Worm (Caenorhabditis elegans) whole organism, young adult: Measurements from ENCODE around the gene T04F3.5.

ENCODE experiments used
- B0019.2 ChIP-seq: fragments of 200-800 bp; sonication (Bioruptor generic); conservative IDR thresholded peaks from 2 replicates; pipeline ENCODE4 v1.3.6; 2022; ENCODE audit warnings: missing genetic modification reagents, missing genetic modification characterization, missing compliant biosample characterization
- B0035.1 ChIP-seq: sonication (generic microtip); optimal IDR thresholded peaks from 2 replicates; lab custom pipeline; 2016; ENCODE audit warnings: missing genetic modification characterization, mild to moderate bottlenecking, missing compliant biosample characterization, missing genotype, missing genetic modification reagents
- B0261.1 ChIP-seq: sonication (generic microtip); optimal IDR thresholded peaks from 2 replicates; lab custom pipeline; 2016; ENCODE audit warnings: mild to moderate bottlenecking, missing genetic modification characterization, moderate library complexity, missing compliant biosample characterization
- D2030.7 ChIP-seq: fragments of 200-800 bp; sonication (Bioruptor generic); IDR thresholded peaks from 2 replicates; pipeline ENCODE4 v1.3.6; 2022; ENCODE audit warnings: missing genetic modification reagents, missing genetic modification characterization, missing compliant biosample characterization
- F22D6.2 ChIP-seq: sonication (generic microtip); optimal IDR thresholded peaks from 2 replicates; lab custom pipeline; 2016; ENCODE audit warnings: mild to moderate bottlenecking, missing genetic modification characterization, missing compliant biosample characterization
- F33H1.4 ChIP-seq: fragments of 200-800 bp; sonication (Bioruptor generic); IDR thresholded peaks from 2 replicates; pipeline ENCODE4 v1.3.6; 2022; ENCODE audit warnings: missing genetic modification reagents, missing genetic modification characterization, missing compliant biosample characterization
- F39B2.1 ChIP-seq: fragments of 200-800 bp; sonication (Bioruptor generic); IDR thresholded peaks from 2 replicates; pipeline ENCODE4 v1.3.6; 2022; ENCODE audit warnings: missing genetic modification reagents, missing genetic modification characterization, missing compliant biosample characterization
- F49E8.2 ChIP-seq: sonication (generic microtip); optimal IDR thresholded peaks from 3 replicates; lab custom pipeline; 2017; ENCODE audit warnings: missing genetic modification characterization, mild to moderate bottlenecking, missing compliant biosample characterization, antibody characterized with exemption, moderate library complexity; ENCODE audit not compliant: insufficient read depth
- F57C9.4 ChIP-seq: sonication (generic microtip); optimal IDR thresholded peaks from 2 replicates; lab custom pipeline; 2017; ENCODE audit warnings: mild to moderate bottlenecking, missing genetic modification characterization, missing compliant biosample characterization
- T07F8.4 ChIP-seq: sonication (generic microtip); optimal IDR thresholded peaks from 2 replicates; lab custom pipeline; 2016; ENCODE audit warnings: mild to moderate bottlenecking, missing genetic modification characterization, moderate library complexity, missing compliant biosample characterization
- Y67H2A.10 ChIP-seq: fragments of 200-800 bp; sonication (Bioruptor generic); conservative IDR thresholded peaks from 2 replicates; pipeline ENCODE4 v1.3.6; 2022; ENCODE audit warnings: missing genetic modification reagents, missing genetic modification characterization, missing compliant biosample characterization
- Y79H2A.3 ChIP-seq: fragments of 200-800 bp; sonication (Bioruptor generic); conservative IDR thresholded peaks from 2 replicates; pipeline ENCODE4 v1.3.6; 2022; ENCODE audit warnings: missing genetic modification reagents, missing genetic modification characterization, missing compliant biosample characterization
- ZK185.1 ChIP-seq: sonication (generic microtip); optimal IDR thresholded peaks from 2 replicates; lab custom pipeline; 2016; ENCODE audit warnings: mild to moderate bottlenecking, missing genetic modification characterization, missing compliant biosample characterization; ENCODE audit not compliant: poor library complexity, severe bottlenecking
- atf-7 ChIP-seq: sonication (generic microtip); optimal IDR thresholded peaks from 2 replicates; lab custom pipeline; 2017; ENCODE audit warnings: mild to moderate bottlenecking, missing genetic modification characterization, missing compliant biosample characterization
- attf-6 ChIP-seq: fragments of 200-800 bp; sonication (Bioruptor generic); IDR thresholded peaks from 2 replicates; pipeline ENCODE4 v1.3.6; 2022; ENCODE audit warnings: missing genetic modification reagents, missing genetic modification characterization, missing compliant biosample characterization
- ceh-27 ChIP-seq: fragments of 200-800 bp; sonication (Bioruptor generic); optimal IDR thresholded peaks from 2 replicates; lab custom pipeline; 2018; ENCODE audit warnings: mild to moderate bottlenecking, missing genetic modification characterization, moderate library complexity, missing compliant biosample characterization
- chd-7 ChIP-seq: sonication (generic microtip); optimal IDR thresholded peaks from 2 replicates; lab custom pipeline; 2016; ENCODE audit warnings: mild to moderate bottlenecking, missing genetic modification characterization, moderate library complexity, missing compliant biosample characterization
- dpff-1 ChIP-seq: sonication (generic microtip); optimal IDR thresholded peaks from 2 replicates; lab custom pipeline; 2017; ENCODE audit warnings: mild to moderate bottlenecking, missing genetic modification characterization, missing compliant biosample characterization
- efl-1 ChIP-seq: fragments of 150-350 bp; optimal IDR thresholded peaks from 2 replicates; lab custom pipeline; 2014; ENCODE audit warnings: missing biosample characterization, missing genetic modification reagents, missing genetic modification characterization
- him-1 ChIP-seq: sonication (generic microtip); optimal IDR thresholded peaks from 2 replicates; lab custom pipeline; 2016; ENCODE audit warnings: missing genotype, missing genetic modification reagents, missing genetic modification characterization, missing compliant biosample characterization
- hlh-12 ChIP-seq: sonication (generic microtip); optimal IDR thresholded peaks from 2 replicates; lab custom pipeline; 2016; ENCODE audit warnings: missing genetic modification characterization, missing compliant biosample characterization
- hlh-26 ChIP-seq: fragments of 200-800 bp; sonication (Bioruptor generic); conservative IDR thresholded peaks from 2 replicates; pipeline ENCODE4 v1.3.6; 2022; ENCODE audit warnings: missing genetic modification reagents, missing genetic modification characterization, missing compliant biosample characterization
- hmg-1.2 ChIP-seq: fragments of 200-800 bp; sonication (Bioruptor generic); IDR thresholded peaks from 2 replicates; pipeline ENCODE4 v1.3.6; 2022; ENCODE audit warnings: missing genetic modification reagents, missing genetic modification characterization, missing compliant biosample characterization
- lag-1 ChIP-seq: fragments of 200-800 bp; sonication (Bioruptor generic); IDR thresholded peaks from 2 replicates; pipeline ENCODE4 v1.3.6; 2022; ENCODE audit warnings: missing genetic modification reagents, missing genetic modification characterization, missing compliant biosample characterization
- lin-35 ChIP-seq, 3 experiments: fragments of 150-350 bp in 2 of 3; sonication (generic microtip) in 1 of 3; optimal IDR thresholded peaks; 2 replicates each; lab custom pipeline; 2014 to 2018; ENCODE audit warnings: missing biosample characterization in 3 of 3, missing genetic modification characterization in 3 of 3, missing genetic modification reagents in 3 of 3
- lsl-1 ChIP-seq: fragments of 200-800 bp; sonication (Bioruptor generic); optimal IDR thresholded peaks from 2 replicates; lab custom pipeline; 2018; ENCODE audit warnings: mild to moderate bottlenecking, missing genetic modification characterization, moderate library complexity, missing compliant biosample characterization
- madf-10 ChIP-seq: sonication (generic microtip); optimal IDR thresholded peaks from 2 replicates; lab custom pipeline; 2016; ENCODE audit warnings: mild to moderate bottlenecking, missing genetic modification characterization, missing compliant biosample characterization
- madf-3 ChIP-seq: fragments of 200-800 bp; sonication (Bioruptor generic); IDR thresholded peaks from 2 replicates; pipeline ENCODE4 v1.3.6; 2022; ENCODE audit warnings: missing genetic modification reagents, missing genetic modification characterization, missing compliant biosample characterization
- madf-6 ChIP-seq: fragments of 200-800 bp; sonication (Bioruptor generic); IDR thresholded peaks from 2 replicates; pipeline ENCODE4 v1.3.6; 2022; ENCODE audit warnings: missing genetic modification reagents, missing genetic modification characterization, missing compliant biosample characterization
- madf-8 ChIP-seq: fragments of 200-800 bp; sonication (Bioruptor generic); conservative IDR thresholded peaks from 2 replicates; pipeline ENCODE4 v1.3.6; 2022; ENCODE audit warnings: missing genetic modification reagents, missing genetic modification characterization, missing compliant biosample characterization
- mes-4 ChIP-seq: sonication (generic microtip); optimal IDR thresholded peaks from 2 replicates; lab custom pipeline; 2016; ENCODE audit warnings: missing genotype, missing genetic modification characterization, missing compliant biosample characterization
- nhr-90 ChIP-seq: sonication (generic microtip); optimal IDR thresholded peaks from 2 replicates; lab custom pipeline; 2016; ENCODE audit warnings: missing genotype, mild to moderate bottlenecking, missing genetic modification characterization, missing compliant biosample characterization
- pbrm-1 ChIP-seq: fragments of 200-800 bp; sonication (Bioruptor generic); IDR thresholded peaks from 2 replicates; pipeline ENCODE4 v1.3.6; 2022; ENCODE audit warnings: missing genetic modification reagents, missing genetic modification characterization, missing compliant biosample characterization
- repo-1 ChIP-seq: sonication (generic microtip); optimal IDR thresholded peaks from 2 replicates; lab custom pipeline; 2017; ENCODE audit warnings: mild to moderate bottlenecking, missing genetic modification characterization, missing compliant biosample characterization
- snpc-1.3 ChIP-seq: sonication (generic microtip); optimal IDR thresholded peaks from 2 replicates; lab custom pipeline; 2017; ENCODE audit warnings: missing genetic modification characterization, mild to moderate bottlenecking, missing compliant biosample characterization, antibody characterized with exemption, moderate library complexity, missing genotype, missing genetic modification reagents; ENCODE audit not compliant: insufficient read depth
- snpc-4 ChIP-seq, 5 experiments: fragments of 150-350 bp in 1 of 5; sonication (generic microtip) in 4 of 5; optimal IDR thresholded peaks; 2 replicates each; lab custom pipeline; 2014 to 2018; ENCODE audit warnings: missing genetic modification characterization in 5 of 5, missing biosample characterization in 3 of 5, antibody characterized with exemption in 2 of 5, mild to moderate bottlenecking in 2 of 5, missing compliant biosample characterization in 2 of 5, missing genotype in 2 of 5, moderate library complexity in 2 of 5, missing genetic modification reagents in 1 of 5
- unc-130 ChIP-seq: sonication (generic microtip); optimal IDR thresholded peaks from 2 replicates; lab custom pipeline; 2016; ENCODE audit warnings: missing genetic modification reagents, missing genetic modification characterization, missing compliant biosample characterization
- xnd-1 ChIP-seq: sonication (generic microtip); optimal IDR thresholded peaks from 2 replicates; lab custom pipeline; 2016; ENCODE audit warnings: missing genotype, missing genetic modification reagents, missing genetic modification characterization, missing compliant biosample characterization
- zfh-2 ChIP-seq: fragments of 200-800 bp; sonication (Bioruptor generic); conservative IDR thresholded peaks from 2 replicates; pipeline ENCODE4 v1.3.6; 2022; ENCODE audit warnings: missing genetic modification reagents, missing genetic modification characterization, missing compliant biosample characterization
- ztf-26 ChIP-seq: sonication (generic microtip); optimal IDR thresholded peaks from 2 replicates; lab custom pipeline; 2017; ENCODE audit warnings: missing genetic modification characterization, missing compliant biosample characterization
- ztf-6 ChIP-seq: fragments of 200-800 bp; sonication (Bioruptor generic); IDR thresholded peaks from 2 replicates; pipeline ENCODE4 v1.3.6; 2022; ENCODE audit warnings: missing genetic modification reagents, missing genetic modification characterization, missing compliant biosample characterization

The T04F3.5 gene

DNA sequence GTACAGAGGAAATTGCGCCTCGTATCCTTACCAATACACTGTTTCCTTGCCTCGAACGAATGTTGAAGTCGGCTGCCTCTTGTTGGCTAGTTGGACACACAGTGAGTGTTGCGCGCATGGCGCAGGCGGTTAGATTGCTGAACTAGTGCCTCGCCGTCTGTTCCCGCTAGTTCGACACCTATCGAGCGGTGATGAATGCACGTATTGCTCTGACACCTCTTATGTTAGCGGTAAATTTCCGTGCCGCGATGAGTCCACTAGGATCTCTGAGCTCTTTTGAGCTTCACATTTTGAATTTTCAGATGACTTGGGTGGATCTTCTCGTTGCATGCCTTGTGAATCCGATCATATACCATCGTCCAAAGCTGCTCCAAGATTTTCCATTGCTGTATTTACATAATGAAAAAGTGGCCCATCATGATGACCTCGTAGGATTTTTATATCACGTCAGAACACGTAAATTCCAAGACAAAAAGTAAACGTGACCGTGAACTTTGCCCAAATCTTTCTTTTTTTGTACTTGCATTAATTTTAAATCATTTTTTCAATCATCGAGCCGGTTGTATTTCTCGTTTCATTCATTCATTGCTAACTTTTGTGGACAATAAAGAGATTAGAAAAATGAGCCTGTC is 22.5 kb downstream of the T04F3.5 start, which contains the start of gene F55A11.11 (continued):
- TF ChIP-seq ztf-26 (tag; lab: Kevin White, UChicago) (peak; percentile 92), B0035.1 (tag; lab: Kevin White, UChicago) (peak; percentile 70), unc-130 (GFP tag; lab: Kevin White, UChicago) (peak; percentile 77), Y79H2A.3 (GFP tag; lab: Robert Waterston, UW) (peak; percentile 47; the same call in 1 of the 2 replicates), mes-4 (tag; lab: Kevin White, UChicago) (peak; percentile 84), F39B2.1 (GFP tag; lab: Robert Waterston, UW) (no peak), madf-10 (tag; lab: Kevin White, UChicago) (peak; percentile 89), xnd-1 (tag; lab: Kevin White, UChicago) (peak; percentile 33), zfh-2 (no peak), snpc-1.3 (tag; lab: Kevin White, UChicago) (peak; percentile 85), lsl-1 (GFP tag; lab: Kevin White, UChicago) (peak; percentile 72), hlh-26 (no peak)

DNA sequence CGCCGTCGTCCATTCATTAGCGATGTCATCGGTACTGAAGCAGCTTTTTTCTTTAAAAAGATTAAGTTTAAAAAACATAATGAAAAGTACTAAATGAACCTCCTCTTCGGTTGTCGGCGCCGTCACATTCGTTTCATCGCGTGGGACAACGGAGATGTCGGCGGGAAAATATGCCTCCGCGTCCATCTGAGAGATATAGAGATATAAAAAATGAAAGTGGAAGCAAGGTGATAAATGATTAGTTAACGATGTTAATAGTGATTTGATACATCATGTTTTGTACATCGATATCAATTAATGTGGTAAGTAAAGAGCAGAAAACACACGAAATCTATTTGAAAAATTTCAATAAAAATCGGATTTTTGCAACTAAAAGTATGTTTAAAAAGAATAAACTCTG is 26.8 kb downstream of the T04F3.5 start, which contains the start of gene F55A11.7:
F55A11.7 (minus strand) TSS at position 186 of the 400 bp plus-strand sequence.
- TF ChIP-seq pbrm-1 (GFP tag; lab: Robert Waterston, UW) (no peak), lag-1 (GFP tag; lab: Robert Waterston, UW) (no peak), F57C9.4 (no peak), B0019.2 (no peak), ZK185.1 (tag; lab: Kevin White, UChicago) (no peak), attf-6 (GFP tag; lab: Robert Waterston, UW) (no peak), dpff-1 (tag; lab: Kevin White, UChicago) (no peak), hlh-12 (tag; lab: Kevin White, UChicago) (no peak), snpc-4 (GFP tag; optimal IDR thresholded peaks at IDR 0.05; lab: Kevin White, UChicago) (no peak), snpc-4 (tag; optimal IDR thresholded peaks at IDR 0.05; lab: Kevin White, UChicago) (no peak), T07F8.4 (tag; lab: Kevin White, UChicago) (no peak), B0261.1 (tag; lab: Kevin White, UChicago) (no peak)

DNA sequence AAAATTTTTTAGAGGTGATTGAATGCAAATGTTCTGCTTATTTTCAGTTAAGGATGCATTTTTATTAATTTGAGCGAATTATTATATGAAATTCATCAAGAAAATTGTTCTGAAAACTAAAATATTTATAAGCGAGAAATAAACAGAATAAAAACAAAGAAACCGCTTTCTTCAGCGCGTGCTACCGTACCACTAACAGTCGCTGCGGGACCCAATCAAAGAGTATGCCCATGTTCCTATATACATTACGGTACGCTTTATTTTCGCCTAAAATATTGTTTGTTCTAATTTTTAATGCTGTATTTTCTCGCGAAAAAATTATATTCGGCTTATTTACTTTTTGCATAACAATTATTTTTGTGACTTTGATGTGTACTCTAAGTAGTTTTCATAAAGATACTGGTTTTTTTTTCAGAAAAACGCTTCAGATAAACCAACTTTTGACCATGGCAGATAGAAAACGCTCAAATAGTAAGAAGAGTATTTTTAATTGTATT is 27.3 kb downstream of the T04F3.5 start, which contains the start of gene F55A11.8:
F55A11.8 (plus strand) TSS at position 447 of the 497 bp plus-strand sequence.
- 0 out of 2 replicates have a peak, but pooled peaks have one; percentile 55 for TF ChIP-seq madf-3 (GFP tag; lab: Robert Waterston, UW)
- TF ChIP-seq atf-7 (tag; lab: Kevin White, UChicago) = no peak
- TF ChIP-seq madf-6 = peak; percentile 89
- peak; percentile 64 for TF ChIP-seq efl-1
- TF ChIP-seq xnd-1 (tag; lab: Kevin White, UChicago) = peak; percentile 86
- no peak for TF ChIP-seq F22D6.2 (tag; lab: Kevin White, UChicago)
- peak; percentile 50 for TF ChIP-seq him-1
- TF ChIP-seq D2030.7 = 0 out of 2 replicates have a peak, but pooled peaks have one; percentile 14
- peak; percentile 62; the same call in 1 of the 2 replicates for TF ChIP-seq madf-8 (GFP tag; lab: Robert Waterston, UW)
- TF ChIP-seq chd-7 (tag; lab: Kevin White, UChicago) = no peak
- no peak for TF ChIP-seq lin-35 (GFP tag; optimal IDR thresholded peaks at IDR 0.05; lab: Kevin White, UChicago)
- TF ChIP-seq lsl-1 (GFP tag; lab: Kevin White, UChicago) = peak; percentile 95
- peak; percentile 92 for TF ChIP-seq F33H1.4 (GFP tag; lab: Robert Waterston, UW)
- TF ChIP-seq Y67H2A.10 = no peak
- TF ChIP-seq nhr-90 (tag; lab: Kevin White, UChicago) = no peak
- no peak for TF ChIP-seq repo-1 (tag; lab: Kevin White, UChicago)
- TF ChIP-seq ceh-27 (GFP tag; lab: Kevin White, UChicago) = no peak
- peak; percentile 13; the same call in 1 of the 2 replicates for TF ChIP-seq hmg-1.2 (GFP tag; lab: Robert Waterston, UW)
- TF ChIP-seq T07F8.4 (tag; lab: Kevin White, UChicago) = no peak
- TF ChIP-seq F49E8.2 (tag; lab: Kevin White, UChicago) = peak; percentile 25
- TF ChIP-seq ztf-6 (GFP tag; lab: Robert Waterston, UW) = no peak
- TF ChIP-seq, all 124 proteins: peak for 11
